4 worm cellular contexts compared by ENCODE assay signal in genomic region chrII:8546975-8547374, ce11.
TF ChIP-seq lines count a peak whose summit lies in the region.

No protein-coding gene starts in this region.

TF ChIP-seq in whole organism, L2 larva, 48 proteins besides CTCF, POLR2A, EP300 and RAD21 (continued from another document):
- TF ChIP-seq alr-1 (tag; optimal IDR thresholded peaks at IDR 0.05; lab: Kevin White, UChicago): no peak
- TF ChIP-seq ztf-4 (tag; optimal IDR thresholded peaks at IDR 0.05; lab: Kevin White, UChicago): no peak
- TF ChIP-seq sma-9 (GFP tag; optimal IDR thresholded peaks at IDR 0.05; lab: Kevin White, UChicago): peak; percentile 71
- no peak for TF ChIP-seq sma-9 (tag; optimal IDR thresholded peaks at IDR 0.05; lab: Kevin White, UChicago)
- peak; percentile 30 for TF ChIP-seq lin-11 (tag; optimal IDR thresholded peaks at IDR 0.05; lab: Kevin White, UChicago)
- TF ChIP-seq sma-3 (GFP tag; optimal IDR thresholded peaks at IDR 0.05; lab: Kevin White, UChicago): no peak
- TF ChIP-seq dmd-4 (tag; optimal IDR thresholded peaks at IDR 0.05; lab: Kevin White, UChicago): no peak
- peak; percentile 79 for TF ChIP-seq nhr-129 (tag; optimal IDR thresholded peaks at IDR 0.05; lab: Kevin White, UChicago)
- TF ChIP-seq F13H6.1 (tag; optimal IDR thresholded peaks at IDR 0.05; lab: Kevin White, UChicago): peak; percentile 68
- no peak for TF ChIP-seq gmeb-1 (tag; optimal IDR thresholded peaks at IDR 0.05; lab: Kevin White, UChicago)
- peak; percentile 18 for TF ChIP-seq egl-27 (tag; optimal IDR thresholded peaks at IDR 0.05; lab: Kevin White, UChicago)
- no peak for TF ChIP-seq ztf-11 (tag; optimal IDR thresholded peaks at IDR 0.05; lab: Kevin White, UChicago)
- TF ChIP-seq aly-2 (tag; optimal IDR thresholded peaks at IDR 0.05; lab: Kevin White, UChicago): no peak
- peak; percentile 40 for TF ChIP-seq lin-13 (GFP tag; optimal IDR thresholded peaks at IDR 0.05; lab: Kevin White, UChicago)

TF ChIP-seq in whole organism, L4 larva, 104 proteins besides CTCF, POLR2A, EP300 and RAD21 (continued from another document and continues in another):
- TF ChIP-seq mxl-3 (GFP tag; optimal IDR thresholded peaks at IDR 0.05; lab: Kevin White, UChicago) (peak; percentile 88), mes-2 (tag; optimal IDR thresholded peaks at IDR 0.05; lab: Kevin White, UChicago; ENCODE audit: poor library complexity, severe bottlenecking) (no peak), snpc-1.2 (GFP tag; IDR thresholded peaks at IDR 0.05; lab: Robert Waterston, UW) (no peak; the same call in 1 of the 2 replicates), sdz-12 (GFP tag; optimal IDR thresholded peaks at IDR 0.05; lab: Kevin White, UChicago) (peak; percentile 61), duxl-1 (tag; optimal IDR thresholded peaks at IDR 0.05; lab: Kevin White, UChicago; ENCODE audit: poor library complexity) (peak; percentile 81), F49E8.2 (tag; optimal IDR thresholded peaks at IDR 0.05; lab: Kevin White, UChicago; ENCODE audit: borderline replicate concordance) (peak; percentile 55), mdt-29 (GFP tag; IDR thresholded peaks at IDR 0.05; lab: Robert Waterston, UW) (no peak; the same call in 1 of the 2 replicates), unc-130 (GFP tag; optimal IDR thresholded peaks at IDR 0.05; lab: Kevin White, UChicago) (peak; percentile 47), F37D6.2 (tag; optimal IDR thresholded peaks at IDR 0.05; lab: Kevin White, UChicago) (peak; percentile 21), nhr-111 (GFP tag; optimal IDR thresholded peaks at IDR 0.05; lab: Kevin White, UChicago) (peak; percentile 89), mdl-1 (tag; optimal IDR thresholded peaks at IDR 0.05; lab: Kevin White, UChicago) (peak in 1 of 2 experiments; percentile 52), tra-1 (GFP tag; IDR thresholded peaks at IDR 0.05; lab: Robert Waterston, UW) (peak; percentile 92), ceh-44 (GFP tag; IDR thresholded peaks at IDR 0.05; lab: Robert Waterston, UW) (peak; percentile 70; the same call in 1 of the 2 replicates), lin-29 (GFP tag; IDR thresholded peaks at IDR 0.05; lab: Robert Waterston, UW) (0 out of 2 replicates have a peak, but pooled peaks have one; percentile 29), arid-1 (GFP tag; conservative IDR thresholded peaks at IDR 0.05; lab: Robert Waterston, UW) (peak; percentile 91), dmd-9 (GFP tag; IDR thresholded peaks at IDR 0.05; lab: Robert Waterston, UW) (0 out of 2 replicates have a peak, but pooled peaks have one; percentile 66), aly-2 (tag; optimal IDR thresholded peaks at IDR 0.05; lab: Kevin White, UChicago) (peak; percentile 15), nhr-41 (GFP tag; IDR thresholded peaks at IDR 0.05; lab: Robert Waterston, UW) (peak; percentile 53; the same call in 1 of the 2 replicates), pha-4 (GFP tag; IDR thresholded peaks at IDR 0.05; lab: Robert Waterston, UW) (peak; percentile 95), pha-4 (tag; optimal IDR thresholded peaks at IDR 0.05; lab: Kevin White, UChicago) (no peak), nhr-25 (tag; optimal IDR thresholded peaks at IDR 0.05; lab: Kevin White, UChicago; ENCODE audit: borderline replicate concordance, insufficient read depth) (no peak), saeg-2 (GFP tag; IDR thresholded peaks at IDR 0.05; lab: Robert Waterston, UW) (peak; percentile 61; the same call in 1 of the 2 replicates), madf-9 (GFP tag; conservative IDR thresholded peaks at IDR 0.05; lab: Robert Waterston, UW) (peak; percentile 72), ctbp-1 (GFP tag; IDR thresholded peaks at IDR 0.05; lab: Robert Waterston, UW) (peak; percentile 87), R02D3.7 (tag; optimal IDR thresholded peaks at IDR 0.05; lab: Kevin White, UChicago) (peak; percentile 7), dpl-1 (GFP tag; optimal IDR thresholded peaks at IDR 0.05; lab: Kevin White, UChicago) (peak; percentile 41), nhr-11 (tag; optimal IDR thresholded peaks at IDR 0.05; lab: Kevin White, UChicago) (peak; percentile 32), zfp-2 (tag; optimal IDR thresholded peaks at IDR 0.05; lab: Kevin White, UChicago) (peak; percentile 63), snpc-4 (tag; optimal IDR thresholded peaks at IDR 0.05; lab: Kevin White, UChicago) (no peak), daf-16 (GFP tag; optimal IDR thresholded peaks at IDR 0.05; lab: Kevin White, UChicago) (peak; percentile 54 to 86), daf-16 (tag; optimal IDR thresholded peaks at IDR 0.05; lab: Kevin White, UChicago) (peak; percentile 77), Y75B8A.6 (GFP tag; IDR thresholded peaks at IDR 0.05; lab: Robert Waterston, UW) (peak; percentile 61; the same call in 1 of the 2 replicates), rbr-2 (tag; optimal IDR thresholded peaks at IDR 0.05; lab: Kevin White, UChicago) (peak; percentile 59), hmg-1.1 (GFP tag; IDR thresholded peaks at IDR 0.05; lab: Robert Waterston, UW) (no peak; the same call in none of the 2 replicates), hlh-30 (tag; optimal IDR thresholded peaks at IDR 0.05; lab: Kevin White, UChicago; ENCODE audit: insufficient read depth) (peak; percentile 74), nhr-6 (tag; optimal IDR thresholded peaks at IDR 0.05; lab: Kevin White, UChicago) (peak; percentile 84)

TF ChIP-seq in whole organism, late embryonic, 69 proteins besides CTCF, POLR2A, EP300 and RAD21 (continued from another document and continues in another):
- TF ChIP-seq C08G9.2 (tag; optimal IDR thresholded peaks at IDR 0.05; lab: Kevin White, UChicago): peak; percentile 63
- peak; percentile 75 for TF ChIP-seq ztf-16 (tag; optimal IDR thresholded peaks at IDR 0.05; lab: Kevin White, UChicago)
- TF ChIP-seq pag-3 (tag; optimal IDR thresholded peaks at IDR 0.05; lab: Kevin White, UChicago; ENCODE audit: borderline replicate concordance): peak; percentile 27
- TF ChIP-seq lin-11 (tag; optimal IDR thresholded peaks at IDR 0.05; lab: Kevin White, UChicago): peak; percentile 83
- peak; percentile 33 for TF ChIP-seq ceh-9 (tag; optimal IDR thresholded peaks at IDR 0.05; lab: Kevin White, UChicago)
- peak; percentile 80 for TF ChIP-seq unc-86 (tag; optimal IDR thresholded peaks at IDR 0.05; lab: Kevin White, UChicago)
- TF ChIP-seq madf-2 (tag; optimal IDR thresholded peaks at IDR 0.05; lab: Kevin White, UChicago): peak; percentile 67
- TF ChIP-seq nhr-232 (tag; optimal IDR thresholded peaks at IDR 0.05; lab: Kevin White, UChicago): peak; percentile 65
- TF ChIP-seq C38D4.7 (GFP tag; optimal IDR thresholded peaks at IDR 0.05; lab: Kevin White, UChicago): peak; percentile 78
- peak; percentile 70 for TF ChIP-seq tbx-7 (tag; optimal IDR thresholded peaks at IDR 0.05; lab: Kevin White, UChicago)
- peak; percentile 78 for TF ChIP-seq fkh-6 (tag; optimal IDR thresholded peaks at IDR 0.05; lab: Kevin White, UChicago)
- no peak for TF ChIP-seq unc-55 (GFP tag; optimal IDR thresholded peaks at IDR 0.05; lab: Kevin White, UChicago)
- peak; percentile 28 for TF ChIP-seq ceh-30 (tag; optimal IDR thresholded peaks at IDR 0.05; lab: Kevin White, UChicago)
- peak; percentile 84 for TF ChIP-seq sox-4 (tag; optimal IDR thresholded peaks at IDR 0.05; lab: Kevin White, UChicago)
- peak; percentile 59 for TF ChIP-seq Y22D7AL.16 (tag; optimal IDR thresholded peaks at IDR 0.05; lab: Kevin White, UChicago)
- peak; percentile 56 for TF ChIP-seq ceh-18 (tag; optimal IDR thresholded peaks at IDR 0.05; lab: Kevin White, UChicago)
- peak; percentile 88 for TF ChIP-seq tbx-2 (tag; optimal IDR thresholded peaks at IDR 0.05; lab: Kevin White, UChicago)
- TF ChIP-seq pat-9 (tag; optimal IDR thresholded peaks at IDR 0.05; lab: Kevin White, UChicago): peak; percentile 83
- peak; percentile 54 for TF ChIP-seq K09A11.1 (tag; optimal IDR thresholded peaks at IDR 0.05; lab: Kevin White, UChicago; ENCODE audit: insufficient read depth)
- TF ChIP-seq pax-1 (tag; optimal IDR thresholded peaks at IDR 0.05; lab: Kevin White, UChicago): no peak
- TF ChIP-seq syd-9 (tag; optimal IDR thresholded peaks at IDR 0.05; lab: Kevin White, UChicago): peak; percentile 78
- TF ChIP-seq sox-2 (GFP tag; IDR thresholded peaks at IDR 0.05; lab: Robert Waterston, UW): peak; percentile 74
- TF ChIP-seq dve-1 (tag; optimal IDR thresholded peaks at IDR 0.05; lab: Kevin White, UChicago): peak; percentile 89
- peak; percentile 81 for TF ChIP-seq ceh-19 (GFP tag; optimal IDR thresholded peaks at IDR 0.05; lab: Kevin White, UChicago)
- no peak for TF ChIP-seq pros-1 (tag; optimal IDR thresholded peaks at IDR 0.05; lab: Kevin White, UChicago)
- no peak for TF ChIP-seq ref-2 (tag; optimal IDR thresholded peaks at IDR 0.05; lab: Kevin White, UChicago)
- peak; percentile 51 for TF ChIP-seq nfya-1 (tag; optimal IDR thresholded peaks at IDR 0.05; lab: Kevin White, UChicago)
- TF ChIP-seq unc-42 (tag; optimal IDR thresholded peaks at IDR 0.05; lab: Kevin White, UChicago): peak; percentile 6
- TF ChIP-seq ceh-14 (tag; optimal IDR thresholded peaks at IDR 0.05; lab: Kevin White, UChicago): peak; percentile 59
- peak; percentile 66 for TF ChIP-seq ceh-31 (tag; optimal IDR thresholded peaks at IDR 0.05; lab: Kevin White, UChicago)
- no peak for TF ChIP-seq mec-3 (tag; optimal IDR thresholded peaks at IDR 0.05; lab: Kevin White, UChicago; ENCODE audit: borderline replicate concordance)
- peak; percentile 11 for TF ChIP-seq hlh-30 (tag; optimal IDR thresholded peaks at IDR 0.05; lab: Kevin White, UChicago; ENCODE audit: insufficient read depth)
- TF ChIP-seq elt-4 (tag; optimal IDR thresholded peaks at IDR 0.05; lab: Kevin White, UChicago): no peak
- no peak for TF ChIP-seq pha-4 (tag; optimal IDR thresholded peaks at IDR 0.05; lab: Kevin White, UChicago)
- TF ChIP-seq fax-1 (tag; optimal IDR thresholded peaks at IDR 0.05; lab: Kevin White, UChicago): peak; percentile 72
- peak; percentile 56 for TF ChIP-seq dmd-4 (tag; optimal IDR thresholded peaks at IDR 0.05; lab: Kevin White, UChicago; ENCODE audit: borderline replicate concordance)
- TF ChIP-seq ceh-22 (tag; optimal IDR thresholded peaks at IDR 0.05; lab: Kevin White, UChicago): no peak
- peak; percentile 82 for TF ChIP-seq ceh-48 (tag; optimal IDR thresholded peaks at IDR 0.05; lab: Kevin White, UChicago)
- TF ChIP-seq hlh-15 (tag; optimal IDR thresholded peaks at IDR 0.05; lab: Kevin White, UChicago): peak; percentile 61
- peak; percentile 85 for TF ChIP-seq K02D7.2 (tag; optimal IDR thresholded peaks at IDR 0.05; lab: Kevin White, UChicago)
- TF ChIP-seq gmeb-2 (tag; optimal IDR thresholded peaks at IDR 0.05; lab: Kevin White, UChicago): peak; percentile 86
- peak; percentile 76; the same call in 1 of the 2 replicates for TF ChIP-seq ceh-45 (GFP tag; IDR thresholded peaks at IDR 0.05; lab: Robert Waterston, UW)

TF ChIP-seq in whole organism, mixed stage, embryonic, 35 proteins besides CTCF, POLR2A, EP300 and RAD21 (continued from another document):
- TF ChIP-seq sptf-1 (tag; optimal IDR thresholded peaks at IDR 0.05; lab: Kevin White, UChicago) (no peak), pha-4 (tag; optimal IDR thresholded peaks at IDR 0.05; lab: Kevin White, UChicago) (peak; percentile 80), lin-13 (tag; optimal IDR thresholded peaks at IDR 0.05; lab: Kevin White, UChicago) (no peak), nhr-76 (tag; optimal IDR thresholded peaks at IDR 0.05; lab: Kevin White, UChicago) (no peak), nhr-237 (tag; optimal IDR thresholded peaks at IDR 0.05; lab: Kevin White, UChicago) (no peak), nhr-2 (tag; optimal IDR thresholded peaks at IDR 0.05; lab: Kevin White, UChicago) (no peak)
